Worm (Caenorhabditis elegans): Measurements from ENCODE around the gene C33C12.7.

- TF ChIP-seq ces-1 (GFP tag; optimal IDR thresholded peaks at IDR 0.05), result no peak
- no peak for TF ChIP-seq ztf-11 (tag; optimal IDR thresholded peaks at IDR 0.05)
- no peak for TF ChIP-seq nhr-237 (tag; optimal IDR thresholded peaks at IDR 0.05)
- no peak for TF ChIP-seq ceh-43 (GFP tag; optimal IDR thresholded peaks at IDR 0.05)
- TF ChIP-seq ceh-83 (GFP tag; optimal IDR thresholded peaks at IDR 0.05), result no peak
- no peak for TF ChIP-seq nhr-76 (tag; optimal IDR thresholded peaks at IDR 0.05)
Measured at ce11 chrII:2190522-2190921, 15.3 kb upstream of the C33C12.7 start.

Measured in whole organism, mixed stage, embryonic.